Worm (Caenorhabditis elegans) whole organism, young adult: ENCODE data around the gene lin-49.

Source experiments
- C17E4.6 ChIP-seq: fragments of 200-800 bp; sonication (Bioruptor generic); IDR thresholded peaks from 2 replicates; pipeline ENCODE4 v1.3.6; 2022; ENCODE audit warnings: missing genetic modification reagents, missing genetic modification characterization, missing compliant biosample characterization
- F23B12.7 ChIP-seq: sonication (generic microtip); optimal IDR thresholded peaks from 2 replicates; lab custom pipeline; 2017; ENCODE audit warnings: missing genetic modification characterization, mild to moderate bottlenecking, missing compliant biosample characterization, antibody characterized with exemption, moderate library complexity; ENCODE audit not compliant: insufficient read depth
- F33H1.4 ChIP-seq: fragments of 200-800 bp; sonication (Bioruptor generic); IDR thresholded peaks from 2 replicates; pipeline ENCODE4 v1.3.6; 2022; ENCODE audit warnings: missing genetic modification reagents, missing genetic modification characterization, missing compliant biosample characterization
- F37B4.10 ChIP-seq: fragments of 200-800 bp; sonication (Bioruptor generic); IDR thresholded peaks from 2 replicates; pipeline ENCODE4 v1.3.6; 2022; ENCODE audit warnings: missing genetic modification characterization, missing compliant biosample characterization
- F55B11.4 ChIP-seq: sonication (generic microtip); optimal IDR thresholded peaks from 2 replicates; lab custom pipeline; 2016; ENCODE audit warnings: missing compliant biosample characterization, missing genetic modification characterization, borderline replicate concordance; ENCODE audit not compliant: insufficient read depth
- K11D2.4 ChIP-seq: fragments of 200-800 bp; sonication (Bioruptor generic); IDR thresholded peaks from 2 replicates; pipeline ENCODE4 v1.3.6; 2022; ENCODE audit warnings: missing genetic modification reagents, missing genetic modification characterization, missing compliant biosample characterization
- K12H6.12 ChIP-seq: fragments of 200-800 bp; sonication (Bioruptor generic); optimal IDR thresholded peaks from 2 replicates; lab custom pipeline; 2018; ENCODE audit warnings: mild to moderate bottlenecking, missing genetic modification characterization, missing compliant biosample characterization
- Y53F4B.3 ChIP-seq: fragments of 200-800 bp; sonication (Bioruptor generic); IDR thresholded peaks from 2 replicates; pipeline ENCODE4 v1.3.6; 2022; ENCODE audit warnings: missing genetic modification reagents, missing genetic modification characterization, missing compliant biosample characterization
- aptf-3 ChIP-seq: fragments of 200-800 bp; sonication (Bioruptor generic); IDR thresholded peaks from 2 replicates; pipeline ENCODE4 v1.3.6; 2022; ENCODE audit warnings: missing genetic modification characterization, missing compliant biosample characterization
- atf-7 ChIP-seq: sonication (generic microtip); optimal IDR thresholded peaks from 2 replicates; lab custom pipeline; 2017; ENCODE audit warnings: mild to moderate bottlenecking, missing genetic modification characterization, missing compliant biosample characterization
- attf-5 ChIP-seq: fragments of 200-800 bp; sonication (Bioruptor generic); optimal IDR thresholded peaks from 2 replicates; lab custom pipeline; 2018; ENCODE audit warnings: mild to moderate bottlenecking, missing genetic modification characterization, missing compliant biosample characterization
- cebp-1 ChIP-seq, 2 experiments: fragments of 200-800 bp in 1 of 2; sonication (Bioruptor generic) in 1 of 2; sonication (generic microtip) in 1 of 2; IDR thresholded peaks in 1 of 2; optimal IDR thresholded peaks in 1 of 2; 2 replicates each; pipeline versions ENCODE4 v1.3.6 to Lab custom; 2017 to 2022; ENCODE audit warnings: missing compliant biosample characterization in 2 of 2, missing genetic modification characterization in 2 of 2, mild to moderate bottlenecking in 1 of 2, missing genetic modification reagents in 1 of 2, moderate library complexity in 1 of 2
- ceh-58 ChIP-seq: fragments of 200-800 bp; sonication (Bioruptor generic); IDR thresholded peaks from 2 replicates; pipeline ENCODE4 v1.3.6; 2022; ENCODE audit warnings: missing genetic modification characterization, missing compliant biosample characterization
- chd-7 ChIP-seq: sonication (generic microtip); optimal IDR thresholded peaks from 2 replicates; lab custom pipeline; 2016; ENCODE audit warnings: mild to moderate bottlenecking, missing genetic modification characterization, moderate library complexity, missing compliant biosample characterization
- dpl-1 ChIP-seq: fragments of 150-350 bp; optimal IDR thresholded peaks from 2 replicates; lab custom pipeline; 2014; ENCODE audit warnings: missing biosample characterization, missing genetic modification reagents, missing genetic modification characterization
- ekl-4 ChIP-seq: fragments of 200-800 bp; sonication (Bioruptor generic); IDR thresholded peaks from 2 replicates; pipeline ENCODE4 v1.3.6; 2022; ENCODE audit warnings: missing genetic modification reagents, missing genetic modification characterization, missing compliant biosample characterization
- ets-4 ChIP-seq: fragments of 200-800 bp; sonication (Bioruptor generic); optimal IDR thresholded peaks from 2 replicates; lab custom pipeline; 2018; ENCODE audit warnings: mild to moderate bottlenecking, missing genetic modification characterization, missing compliant biosample characterization
- hmg-1.2 ChIP-seq: fragments of 200-800 bp; sonication (Bioruptor generic); IDR thresholded peaks from 2 replicates; pipeline ENCODE4 v1.3.6; 2022; ENCODE audit warnings: missing genetic modification reagents, missing genetic modification characterization, missing compliant biosample characterization
- lin-26 ChIP-seq: fragments of 200-800 bp; sonication (Bioruptor generic); IDR thresholded peaks from 2 replicates; pipeline ENCODE4 v1.3.6; 2022; ENCODE audit warnings: missing genetic modification reagents, missing genetic modification characterization, missing compliant biosample characterization
- lin-35 ChIP-seq, 3 experiments: fragments of 150-350 bp in 2 of 3; sonication (generic microtip) in 1 of 3; optimal IDR thresholded peaks; 2 replicates each; lab custom pipeline; 2014 to 2018; ENCODE audit warnings: missing biosample characterization in 3 of 3, missing genetic modification characterization in 3 of 3, missing genetic modification reagents in 3 of 3
- madf-3 ChIP-seq: fragments of 200-800 bp; sonication (Bioruptor generic); IDR thresholded peaks from 2 replicates; pipeline ENCODE4 v1.3.6; 2022; ENCODE audit warnings: missing genetic modification reagents, missing genetic modification characterization, missing compliant biosample characterization
- mcd-1 ChIP-seq: fragments of 200-800 bp; sonication (Bioruptor generic); IDR thresholded peaks from 2 replicates; pipeline ENCODE4 v1.3.6; 2022; ENCODE audit warnings: missing genetic modification reagents, missing genetic modification characterization, missing compliant biosample characterization
- mel-28 ChIP-seq: sonication (generic microtip); optimal IDR thresholded peaks from 2 replicates; lab custom pipeline; 2016; ENCODE audit warnings: borderline replicate concordance, mild to moderate bottlenecking, missing genetic modification characterization, missing compliant biosample characterization
- mes-4 ChIP-seq: sonication (generic microtip); optimal IDR thresholded peaks from 2 replicates; lab custom pipeline; 2016; ENCODE audit warnings: missing genotype, missing genetic modification characterization, missing compliant biosample characterization
- nfya-2 ChIP-seq: fragments of 200-800 bp; sonication (Bioruptor generic); IDR thresholded peaks from 2 replicates; pipeline ENCODE4 v1.3.6; 2022; ENCODE audit warnings: missing genetic modification reagents, missing genetic modification characterization, missing compliant biosample characterization
- nhr-179 ChIP-seq: sonication (generic microtip); optimal IDR thresholded peaks from 2 replicates; lab custom pipeline; 2016; ENCODE audit warnings: mild to moderate bottlenecking, missing genetic modification characterization, missing compliant biosample characterization
- rec-8 ChIP-seq, 2 experiments: sonication (generic microtip); optimal IDR thresholded peaks; 2 replicates each; lab custom pipeline; 2016; ENCODE audit warnings: mild to moderate bottlenecking in 2 of 2, missing genetic modification characterization in 2 of 2, missing genetic modification reagents in 2 of 2, missing genotype in 2 of 2, missing biosample characterization in 1 of 2, missing compliant biosample characterization in 1 of 2, moderate library complexity in 1 of 2
- somi-1 ChIP-seq: fragments of 200-800 bp; sonication (Bioruptor generic); optimal IDR thresholded peaks from 2 replicates; lab custom pipeline; 2018; ENCODE audit warnings: mild to moderate bottlenecking, missing genetic modification characterization, missing compliant biosample characterization
- unc-62 ChIP-seq: fragments of 150-350 bp; optimal IDR thresholded peaks from 2 replicates; lab custom pipeline; 2014; ENCODE audit warnings: missing biosample characterization, missing genetic modification reagents, missing genetic modification characterization
- zfh-2 ChIP-seq: fragments of 200-800 bp; sonication (Bioruptor generic); conservative IDR thresholded peaks from 2 replicates; pipeline ENCODE4 v1.3.6; 2022; ENCODE audit warnings: missing genetic modification reagents, missing genetic modification characterization, missing compliant biosample characterization
- ztf-26 ChIP-seq: sonication (generic microtip); optimal IDR thresholded peaks from 2 replicates; lab custom pipeline; 2017; ENCODE audit warnings: missing genetic modification characterization, missing compliant biosample characterization
- ztf-6 ChIP-seq: fragments of 200-800 bp; sonication (Bioruptor generic); IDR thresholded peaks from 2 replicates; pipeline ENCODE4 v1.3.6; 2022; ENCODE audit warnings: missing genetic modification reagents, missing genetic modification characterization, missing compliant biosample characterization

lin-49 gene

DNA sequence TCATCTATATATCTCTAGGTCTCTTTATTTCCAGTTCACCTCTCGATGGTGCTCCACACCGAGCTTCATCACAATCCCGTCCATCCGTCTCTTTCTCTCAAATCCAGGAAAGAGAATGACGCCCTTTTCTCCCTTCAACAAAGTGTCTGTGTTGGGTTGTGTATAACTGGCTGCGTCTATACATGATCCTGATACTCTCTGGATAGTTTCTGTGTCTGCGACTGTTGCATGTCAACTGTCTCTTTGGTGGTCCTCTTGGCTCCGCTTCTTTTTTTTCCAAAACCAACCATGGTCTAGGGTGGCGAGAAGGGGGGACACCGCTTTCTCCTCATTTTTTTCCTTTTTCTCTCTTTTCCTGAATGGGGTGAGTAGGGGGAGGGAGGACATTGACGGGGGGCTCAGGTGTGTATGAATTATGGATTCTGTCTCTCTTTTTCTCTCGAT lies 9.1 kb downstream of the lin-49 start:
- no peak for TF ChIP-seq ztf-6
- TF ChIP-seq ets-4 (GFP tag; lab: Kevin White, UChicago), result no peak
- TF ChIP-seq mcd-1 (GFP tag; lab: Robert Waterston, UW), result 0 out of 2 replicates have a peak, but pooled peaks have one; percentile 21
- TF ChIP-seq cebp-1 (GFP tag; IDR thresholded peaks at IDR 0.05; lab: Robert Waterston, UW), result no peak
- TF ChIP-seq cebp-1 (tag; optimal IDR thresholded peaks at IDR 0.05; lab: Kevin White, UChicago), result peak; percentile 25
- TF ChIP-seq hmg-1.2 (GFP tag; lab: Robert Waterston, UW), result peak; percentile 58; the same call in 1 of the 2 replicates
- TF ChIP-seq F33H1.4 (GFP tag; lab: Robert Waterston, UW), result no peak
- TF ChIP-seq zfh-2 (GFP tag; lab: Robert Waterston, UW), result peak; percentile 81
- peak in 1 of 3 experiments; percentile 73 for TF ChIP-seq lin-35 (GFP tag; optimal IDR thresholded peaks at IDR 0.05; lab: Kevin White, UChicago)
- peak; percentile 4 for TF ChIP-seq somi-1 (GFP tag; lab: Kevin White, UChicago)
- peak; percentile 23 for TF ChIP-seq attf-5
- peak; percentile 77 for TF ChIP-seq K12H6.12 (tag; lab: Kevin White, UChicago)
- no peak for TF ChIP-seq madf-3 (GFP tag; lab: Robert Waterston, UW)
- no peak for TF ChIP-seq ekl-4 (GFP tag; lab: Robert Waterston, UW)
- no peak for TF ChIP-seq F23B12.7 (tag; lab: Kevin White, UChicago)
- peak; percentile 53 for TF ChIP-seq chd-7
- no peak for TF ChIP-seq nfya-2 (GFP tag; lab: Robert Waterston, UW)

DNA sequence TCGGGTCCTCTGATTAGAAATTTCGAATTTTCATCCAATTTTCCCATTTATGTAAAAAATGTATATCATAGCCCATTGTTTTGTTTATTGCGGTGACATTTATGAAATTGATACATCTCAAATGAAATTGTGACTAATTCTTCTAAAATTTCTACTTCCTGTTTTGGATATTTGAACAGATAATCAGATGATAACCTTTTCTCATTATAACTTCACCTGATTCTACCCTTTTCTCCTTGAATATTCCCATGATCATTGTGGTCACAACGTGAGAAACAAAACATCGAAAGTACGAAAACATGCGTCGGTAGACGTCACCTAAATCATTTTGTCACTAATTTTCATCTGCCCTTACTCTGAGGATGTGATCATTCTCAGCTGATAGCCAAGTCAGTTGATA lies 9.8 kb downstream of the lin-49 start:
- no peak for TF ChIP-seq F55B11.4
- TF ChIP-seq ceh-58 (GFP tag; lab: Robert Waterston, UW), result no peak
- TF ChIP-seq rec-8 (tag; optimal IDR thresholded peaks at IDR 0.05; lab: Kevin White, UChicago), result no peak
- no peak for TF ChIP-seq ztf-26 (tag; lab: Kevin White, UChicago)
- TF ChIP-seq mel-28 (tag; lab: Kevin White, UChicago), result no peak
- no peak for TF ChIP-seq C17E4.6 (GFP tag; lab: Robert Waterston, UW)
- TF ChIP-seq aptf-3 (GFP tag; lab: Robert Waterston, UW), result no peak
- no peak for TF ChIP-seq nhr-179 (tag; lab: Kevin White, UChicago)
- no peak for TF ChIP-seq ets-4 (GFP tag; lab: Kevin White, UChicago)
- TF ChIP-seq, all 124 proteins: peak for 0

DNA sequence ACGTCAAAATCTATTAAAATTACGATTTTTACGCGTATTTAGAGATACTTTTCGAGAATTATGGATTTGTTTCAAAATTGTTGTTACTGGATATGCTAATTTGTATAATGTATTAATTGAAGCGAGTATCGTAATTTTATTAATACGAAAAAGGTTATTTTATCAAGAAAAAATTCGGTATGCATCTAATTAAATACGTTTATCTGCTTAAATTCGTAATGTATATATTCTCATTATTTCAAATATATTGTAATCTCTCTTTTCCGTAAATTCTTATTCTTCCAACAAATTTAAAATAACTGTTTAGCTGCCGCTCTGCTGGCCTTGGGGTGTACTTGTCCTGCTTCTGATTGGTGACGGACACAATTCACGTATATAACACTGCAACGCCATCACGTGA lies 10.6 kb downstream of the lin-49 start, which contains the start of gene dgk-4:
Gene dgk-4 (plus strand): TSS at position 301 of the 400 bp plus-strand sequence.
- TF ChIP-seq atf-7 (tag; lab: Kevin White, UChicago) (no peak), unc-62 (GFP tag; lab: Kevin White, UChicago) (no peak), mes-4 (no peak)

DNA sequence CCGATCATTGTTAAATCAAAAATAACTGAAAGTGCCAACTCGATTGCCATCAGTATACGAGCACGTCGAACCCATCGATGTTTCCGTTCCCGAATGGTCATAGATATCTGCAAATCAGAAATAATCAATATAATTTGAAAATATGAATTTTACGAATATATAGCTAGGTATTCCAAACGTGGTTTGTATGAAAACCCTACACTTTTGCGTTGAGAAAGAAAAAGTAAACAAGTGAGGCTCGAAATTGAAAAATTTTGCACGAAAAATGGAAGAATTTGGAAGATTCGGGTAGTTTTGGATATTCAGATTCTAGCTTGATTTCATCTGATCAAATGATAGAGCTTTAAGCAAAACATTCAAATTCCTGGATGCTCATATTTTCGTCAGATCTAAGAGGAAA lies 18.3 kb downstream of the lin-49 start, which contains the start of gene F42A9.9:
Gene F42A9.9 (minus strand): TSS at position 101 of the 400 bp plus-strand sequence.
- TF ChIP-seq ceh-58 (GFP tag; lab: Robert Waterston, UW) (no peak), K12H6.12 (tag; lab: Kevin White, UChicago) (no peak), lin-26 (no peak), unc-62 (GFP tag; lab: Kevin White, UChicago) (no peak), K11D2.4 (GFP tag; lab: Robert Waterston, UW) (no peak), Y53F4B.3 (no peak), F37B4.10 (GFP tag; lab: Robert Waterston, UW) (no peak), dpl-1 (GFP tag; lab: Kevin White, UChicago) (no peak)
